Worm (Caenorhabditis elegans): ENCODE results near the gene nhr-168.

- TF ChIP-seq zag-1 (tag; optimal IDR thresholded peaks at IDR 0.05) (no peak), Y105C5A.15 (GFP tag; IDR thresholded peaks at IDR 0.05) (no peak), T20F7.1 (GFP tag; optimal IDR thresholded peaks at IDR 0.05) (no peak), fos-1 (tag; optimal IDR thresholded peaks at IDR 0.05) (no peak), R02D3.7 (tag; optimal IDR thresholded peaks at IDR 0.05) (no peak), ztf-11 (tag; optimal IDR thresholded peaks at IDR 0.05) (no peak), egl-27 (tag; optimal IDR thresholded peaks at IDR 0.05) (no peak), ceh-28 (tag; optimal IDR thresholded peaks at IDR 0.05) (no peak)
Measured at ce11 chrV:13294507-13294906, 39.2 kb downstream of the nhr-168 start.
